Worm (Caenorhabditis elegans) whole organism, young adult: ENCODE results near the gene C08B6.14.
A peak's percentile ranks its signal among the peaks of the same experiment; 100 is the strongest.

Experiments
- F33H1.4 ChIP-seq: fragments of 200-800 bp; sonication (Bioruptor generic); IDR thresholded peaks from 2 replicates; pipeline ENCODE4 v1.3.6; 2022; ENCODE audit warnings: missing genetic modification reagents, missing genetic modification characterization, missing compliant biosample characterization
- F39B2.1 ChIP-seq: fragments of 200-800 bp; sonication (Bioruptor generic); IDR thresholded peaks from 2 replicates; pipeline ENCODE4 v1.3.6; 2022; ENCODE audit warnings: missing genetic modification reagents, missing genetic modification characterization, missing compliant biosample characterization
- F49E8.2 ChIP-seq: sonication (generic microtip); optimal IDR thresholded peaks from 3 replicates; lab custom pipeline; 2017; ENCODE audit warnings: missing genetic modification characterization, mild to moderate bottlenecking, missing compliant biosample characterization, antibody characterized with exemption, moderate library complexity; ENCODE audit not compliant: insufficient read depth
- F57C9.4 ChIP-seq: sonication (generic microtip); optimal IDR thresholded peaks from 2 replicates; lab custom pipeline; 2017; ENCODE audit warnings: mild to moderate bottlenecking, missing genetic modification characterization, missing compliant biosample characterization
- T07F8.4 ChIP-seq: sonication (generic microtip); optimal IDR thresholded peaks from 2 replicates; lab custom pipeline; 2016; ENCODE audit warnings: mild to moderate bottlenecking, missing genetic modification characterization, moderate library complexity, missing compliant biosample characterization
- T26A5.8 ChIP-seq: sonication (generic microtip); optimal IDR thresholded peaks from 2 replicates; lab custom pipeline; 2016; ENCODE audit warnings: missing genetic modification characterization, missing compliant biosample characterization
- Y53F4B.3 ChIP-seq: fragments of 200-800 bp; sonication (Bioruptor generic); IDR thresholded peaks from 2 replicates; pipeline ENCODE4 v1.3.6; 2022; ENCODE audit warnings: missing genetic modification reagents, missing genetic modification characterization, missing compliant biosample characterization
- Y53G8AR.9 ChIP-seq: fragments of 200-800 bp; sonication (Bioruptor generic); conservative IDR thresholded peaks from 2 replicates; pipeline ENCODE4 v1.3.6; 2022; ENCODE audit warnings: missing genetic modification reagents, missing genetic modification characterization, missing compliant biosample characterization
- Y56A3A.18 ChIP-seq: fragments of 200-800 bp; sonication (Bioruptor generic); IDR thresholded peaks from 2 replicates; pipeline ENCODE4 v1.3.6; 2022; ENCODE audit warnings: missing genetic modification reagents, missing genetic modification characterization, missing compliant biosample characterization
- Y67H2A.10 ChIP-seq: fragments of 200-800 bp; sonication (Bioruptor generic); conservative IDR thresholded peaks from 2 replicates; pipeline ENCODE4 v1.3.6; 2022; ENCODE audit warnings: missing genetic modification reagents, missing genetic modification characterization, missing compliant biosample characterization
- aptf-2 ChIP-seq: fragments of 200-800 bp; sonication (Bioruptor generic); conservative IDR thresholded peaks from 2 replicates; pipeline ENCODE4 v1.3.6; 2022; ENCODE audit warnings: missing genetic modification reagents, missing genetic modification characterization, missing compliant biosample characterization
- attf-3 ChIP-seq: fragments of 200-800 bp; sonication (Bioruptor generic); conservative IDR thresholded peaks from 2 replicates; pipeline ENCODE4 v1.3.6; 2022; ENCODE audit warnings: missing genetic modification reagents, missing genetic modification characterization, missing compliant biosample characterization
- bed-2 ChIP-seq: fragments of 200-800 bp; sonication (Bioruptor generic); IDR thresholded peaks from 2 replicates; pipeline ENCODE4 v1.3.6; 2022; ENCODE audit warnings: missing genetic modification reagents, missing genetic modification characterization, missing compliant biosample characterization
- ccch-3 ChIP-seq: fragments of 200-800 bp; sonication (Bioruptor generic); optimal IDR thresholded peaks from 2 replicates; lab custom pipeline; 2018; ENCODE audit warnings: mild to moderate bottlenecking, missing genetic modification characterization, missing compliant biosample characterization
- cebp-2 ChIP-seq: fragments of 200-800 bp; sonication (Bioruptor generic); IDR thresholded peaks from 2 replicates; pipeline ENCODE4 v1.3.6; 2022; ENCODE audit warnings: missing genetic modification characterization, missing compliant biosample characterization
- ceh-91 ChIP-seq: fragments of 200-800 bp; sonication (Bioruptor generic); IDR thresholded peaks from 2 replicates; pipeline ENCODE4 v1.3.6; 2022; ENCODE audit warnings: missing genetic modification reagents, missing genetic modification characterization, missing compliant biosample characterization
- die-1 ChIP-seq: sonication (generic microtip); optimal IDR thresholded peaks from 2 replicates; lab custom pipeline; 2016; ENCODE audit warnings: missing genotype, mild to moderate bottlenecking, missing genetic modification characterization, missing compliant biosample characterization
- ekl-4 ChIP-seq: fragments of 200-800 bp; sonication (Bioruptor generic); IDR thresholded peaks from 2 replicates; pipeline ENCODE4 v1.3.6; 2022; ENCODE audit warnings: missing genetic modification reagents, missing genetic modification characterization, missing compliant biosample characterization
- hmg-20 ChIP-seq: fragments of 200-800 bp; sonication (Bioruptor generic); IDR thresholded peaks from 2 replicates; pipeline ENCODE4 v1.3.6; 2022; ENCODE audit warnings: missing genetic modification reagents, missing genetic modification characterization, missing compliant biosample characterization
- lin-26 ChIP-seq: fragments of 200-800 bp; sonication (Bioruptor generic); IDR thresholded peaks from 2 replicates; pipeline ENCODE4 v1.3.6; 2022; ENCODE audit warnings: missing genetic modification reagents, missing genetic modification characterization, missing compliant biosample characterization
- lir-1 ChIP-seq: fragments of 200-800 bp; sonication (Bioruptor generic); conservative IDR thresholded peaks from 2 replicates; pipeline ENCODE4 v1.3.6; 2022; ENCODE audit warnings: missing genetic modification reagents, missing genetic modification characterization, missing compliant biosample characterization
- madf-8 ChIP-seq: fragments of 200-800 bp; sonication (Bioruptor generic); conservative IDR thresholded peaks from 2 replicates; pipeline ENCODE4 v1.3.6; 2022; ENCODE audit warnings: missing genetic modification reagents, missing genetic modification characterization, missing compliant biosample characterization
- nhr-80 ChIP-seq: sonication (generic microtip); optimal IDR thresholded peaks from 2 replicates; lab custom pipeline; 2016; ENCODE audit warnings: missing genetic modification characterization, missing compliant biosample characterization
- sdz-38 ChIP-seq: sonication (generic microtip); optimal IDR thresholded peaks from 2 replicates; lab custom pipeline; 2016; ENCODE audit warnings: missing genotype, missing genetic modification characterization, missing compliant biosample characterization
- snpc-4 ChIP-seq, 5 experiments: fragments of 150-350 bp in 1 of 5; sonication (generic microtip) in 4 of 5; optimal IDR thresholded peaks; 2 replicates each; lab custom pipeline; 2014 to 2018; ENCODE audit warnings: missing genetic modification characterization in 5 of 5, missing biosample characterization in 3 of 5, antibody characterized with exemption in 2 of 5, mild to moderate bottlenecking in 2 of 5, missing compliant biosample characterization in 2 of 5, missing genotype in 2 of 5, moderate library complexity in 2 of 5, missing genetic modification reagents in 1 of 5
- somi-1 ChIP-seq: fragments of 200-800 bp; sonication (Bioruptor generic); optimal IDR thresholded peaks from 2 replicates; lab custom pipeline; 2018; ENCODE audit warnings: mild to moderate bottlenecking, missing genetic modification characterization, missing compliant biosample characterization
- sptf-2 ChIP-seq: fragments of 200-800 bp; sonication (Bioruptor generic); optimal IDR thresholded peaks from 2 replicates; lab custom pipeline; 2018; ENCODE audit warnings: mild to moderate bottlenecking, missing genetic modification characterization, missing compliant biosample characterization
- tlf-1 ChIP-seq: fragments of 200-800 bp; sonication (Bioruptor generic); optimal IDR thresholded peaks from 2 replicates; lab custom pipeline; 2018; ENCODE audit warnings: mild to moderate bottlenecking, missing genetic modification characterization, missing compliant biosample characterization
- unc-62 ChIP-seq: fragments of 150-350 bp; optimal IDR thresholded peaks from 2 replicates; lab custom pipeline; 2014; ENCODE audit warnings: missing biosample characterization, missing genetic modification reagents, missing genetic modification characterization
- ztf-28 ChIP-seq: fragments of 200-800 bp; sonication (Bioruptor generic); IDR thresholded peaks from 2 replicates; pipeline ENCODE4 v1.3.6; 2022; ENCODE audit warnings: missing genetic modification reagents, missing genetic modification characterization, missing compliant biosample characterization

The C08B6.14 gene

ce11 chrV:10111129-10111528 is 9.3 kb upstream of the C08B6.14 start (continued):
- no peak for TF ChIP-seq F49E8.2 (tag; lab: Kevin White, UChicago)
- TF ChIP-seq ceh-91: no peak
- TF ChIP-seq, all 124 proteins: peak for 0

ce11 chrV:10107309-10107708 is 5.5 kb upstream of the C08B6.14 start, which contains the start of gene C08B6.11:
Gene C08B6.11, plus strand, starts transcription at chrV:10107609.
- TF ChIP-seq T26A5.8 (tag; lab: Kevin White, UChicago) (no peak), ztf-28 (GFP tag; lab: Robert Waterston, UW) (no peak), ekl-4 (GFP tag; lab: Robert Waterston, UW) (no peak), somi-1 (GFP tag; lab: Kevin White, UChicago) (no peak), Y67H2A.10 (GFP tag; lab: Robert Waterston, UW) (no peak), Y56A3A.18 (GFP tag; lab: Robert Waterston, UW) (no peak), madf-8 (no peak), tlf-1 (GFP tag; lab: Kevin White, UChicago) (no peak)

- no peak for TF ChIP-seq die-1 (tag; lab: Kevin White, UChicago)
- no peak for TF ChIP-seq F57C9.4 (tag; lab: Kevin White, UChicago)
Observed at ce11 chrV:10105412-10105811, 3.6 kb upstream of the C08B6.14 start, which contains the start of gene C08B6.2. Gene C08B6.2, plus strand, starts transcription at chrV:10105712.

- TF ChIP-seq Y53F4B.3 (GFP tag; lab: Robert Waterston, UW) (no peak), nhr-80 (tag; lab: Kevin White, UChicago) (peak; percentile 74), cebp-2 (GFP tag; lab: Robert Waterston, UW) (no peak), snpc-4 (GFP tag; optimal IDR thresholded peaks at IDR 0.05; lab: Kevin White, UChicago) (no peak), snpc-4 (tag; optimal IDR thresholded peaks at IDR 0.05; lab: Kevin White, UChicago) (peak in 1 of 4 experiments; percentile 8)
Observed at ce11 chrV:10104785-10105310, 3.0 kb upstream of the C08B6.14 start, which contains the start of gene ugt-17. Gene ugt-17, minus strand, starts transcription at chrV:10104964.

ce11 chrV:10103811-10104210 is 2.0 kb upstream of the C08B6.14 start:
- TF ChIP-seq hmg-20 (no peak), nhr-80 (tag; lab: Kevin White, UChicago) (peak; percentile 9), attf-3 (no peak), lin-26 (GFP tag; lab: Robert Waterston, UW) (no peak), aptf-2 (GFP tag; lab: Robert Waterston, UW) (no peak), sptf-2 (GFP tag; lab: Kevin White, UChicago) (no peak), T07F8.4 (no peak)
- TF ChIP-seq, all 124 proteins: peak for 1

- TF ChIP-seq ccch-3 (no peak), nhr-80 (tag; lab: Kevin White, UChicago) (peak; percentile 52), die-1 (tag; lab: Kevin White, UChicago) (no peak), F39B2.1 (GFP tag; lab: Robert Waterston, UW) (no peak), F33H1.4 (no peak), sdz-38 (tag; lab: Kevin White, UChicago) (no peak), unc-62 (GFP tag; lab: Kevin White, UChicago) (peak; percentile 14)
- TF ChIP-seq, all 124 proteins: peak for 2
Observed at ce11 chrV:10098429-10098828, 3.4 kb downstream of the C08B6.14 start, which contains the start of gene ugt-47. Gene ugt-47, minus strand, starts transcription at chrV:10098597.

ce11 chrV:10096932-10097331 is 4.9 kb downstream of the C08B6.14 start:
- TF ChIP-seq aptf-2 (GFP tag; lab: Robert Waterston, UW) (no peak), lir-1 (GFP tag; lab: Robert Waterston, UW) (no peak), nhr-80 (tag; lab: Kevin White, UChicago) (peak; percentile 62), Y53G8AR.9 (GFP tag; lab: Robert Waterston, UW) (no peak), bed-2 (no peak)
- TF ChIP-seq, all 124 proteins: peak for 1
